Worm (Caenorhabditis elegans) whole organism, L1 larva: ENCODE measurements around the gene C28A5.6.

Experiments
- C16A3.4 ChIP-seq: fragments of 150-350 bp; optimal IDR thresholded peaks from 2 replicates; lab custom pipeline; 2014; ENCODE audit warnings: missing biosample characterization, missing genetic modification characterization
- aha-1 ChIP-seq: fragments of 150-350 bp; optimal IDR thresholded peaks from 2 replicates; lab custom pipeline; 2014; ENCODE audit warnings: missing biosample characterization, missing genetic modification characterization
- alr-1 ChIP-seq: fragments of 200-800 bp; sonication (Bioruptor generic); optimal IDR thresholded peaks from 2 replicates; lab custom pipeline; 2018; ENCODE audit warnings: borderline replicate concordance, mild to moderate bottlenecking, missing genetic modification characterization, missing compliant biosample characterization
- aly-2 ChIP-seq: fragments of 150-350 bp; optimal IDR thresholded peaks from 2 replicates; lab custom pipeline; 2014; ENCODE audit warnings: missing biosample characterization, missing genetic modification characterization
- ama-1 ChIP-seq: fragments of 150-350 bp; optimal IDR thresholded peaks from 2 replicates; lab custom pipeline; 2014
- blmp-1 ChIP-seq: fragments of 150-350 bp; optimal IDR thresholded peaks from 2 replicates; lab custom pipeline; 2014; ENCODE audit warnings: missing biosample characterization, missing genetic modification characterization
- ceh-82 ChIP-seq, 3 experiments: fragments of 150-350 bp in 1 of 3; sonication (generic microtip) in 2 of 3; optimal IDR thresholded peaks; 2 replicates each; lab custom pipeline; 2014 to 2017; ENCODE audit warnings: missing biosample characterization in 3 of 3, missing genetic modification characterization in 3 of 3
- ceh-90 ChIP-seq: sonication (generic microtip); optimal IDR thresholded peaks from 2 replicates; lab custom pipeline; 2016; ENCODE audit warnings: missing genetic modification characterization, missing compliant biosample characterization
- dsc-1 ChIP-seq: sonication (generic microtip); optimal IDR thresholded peaks from 2 replicates; lab custom pipeline; 2016; ENCODE audit warnings: mild to moderate bottlenecking, missing genetic modification characterization, missing compliant biosample characterization
- efl-1 ChIP-seq, 4 experiments: fragments of 150-350 bp; optimal IDR thresholded peaks in 3 of 4; peaks in 1 of 4; 1 replicate in 1 of 4; 2 replicates in 3 of 4; lab custom pipeline; 2014; ENCODE audit warnings: missing biosample characterization in 2 of 4, missing genetic modification characterization in 2 of 4, missing genetic modification reagents in 2 of 4
- efl-3 ChIP-seq: fragments of 200-800 bp; sonication (Bioruptor generic); optimal IDR thresholded peaks from 2 replicates; lab custom pipeline; 2018; ENCODE audit warnings: mild to moderate bottlenecking, missing genetic modification characterization, missing compliant biosample characterization
- egl-27 ChIP-seq, 2 experiments: fragments of 150-350 bp in 1 of 2; sonication (generic microtip); optimal IDR thresholded peaks; 3 replicates each; lab custom pipeline; 2017 to 2018; ENCODE audit warnings: missing biosample characterization in 2 of 2, missing genetic modification characterization in 2 of 2, missing genetic modification reagents in 2 of 2
- fkh-4 ChIP-seq: sonication (generic microtip); optimal IDR thresholded peaks from 2 replicates; lab custom pipeline; 2016; ENCODE audit warnings: missing compliant biosample characterization, missing genetic modification characterization, borderline replicate concordance
- fos-1 ChIP-seq: fragments of 150-350 bp; optimal IDR thresholded peaks from 2 replicates; lab custom pipeline; 2014; ENCODE audit warnings: missing biosample characterization, missing genetic modification characterization
- grh-1 ChIP-seq: fragments of 200-800 bp; sonication (Bioruptor generic); IDR thresholded peaks from 2 replicates; pipeline ENCODE4 v1.3.6; 2022; ENCODE audit warnings: missing genetic modification reagents, missing genetic modification characterization, missing compliant biosample characterization
- hlh-17 ChIP-seq: fragments of 200-800 bp; sonication (Bioruptor generic); optimal IDR thresholded peaks from 2 replicates; lab custom pipeline; 2018; ENCODE audit warnings: missing genetic modification characterization, mild to moderate bottlenecking, missing compliant biosample characterization, moderate library complexity, borderline replicate concordance
- hlh-4 ChIP-seq: sonication (generic microtip); optimal IDR thresholded peaks from 2 replicates; lab custom pipeline; 2016; ENCODE audit warnings: mild to moderate bottlenecking, missing genetic modification characterization, missing compliant biosample characterization
- lin-13 ChIP-seq: fragments of 150-350 bp; optimal IDR thresholded peaks from 2 replicates; lab custom pipeline; 2014; ENCODE audit warnings: missing biosample characterization, missing genetic modification reagents, missing genetic modification characterization
- lin-14 ChIP-seq: fragments of 200-800 bp; sonication (Bioruptor generic); optimal IDR thresholded peaks from 2 replicates; lab custom pipeline; 2018; ENCODE audit warnings: mild to moderate bottlenecking, missing genetic modification characterization, moderate library complexity, missing compliant biosample characterization
- lin-15B ChIP-seq: fragments of 150-350 bp; sonication (generic microtip); optimal IDR thresholded peaks from 3 replicates; lab custom pipeline; 2014; ENCODE audit warnings: missing biosample characterization, missing genetic modification characterization
- lin-39 ChIP-seq: fragments of 150-350 bp; optimal IDR thresholded peaks from 2 replicates; lab custom pipeline; 2014; ENCODE audit warnings: missing biosample characterization, missing genetic modification reagents, missing genetic modification characterization
- lsy-2 ChIP-seq, 2 experiments: fragments of 150-350 bp; optimal IDR thresholded peaks; 2 replicates each; lab custom pipeline; 2014; ENCODE audit warnings: missing biosample characterization in 2 of 2, missing genetic modification characterization in 2 of 2
- mdl-1 ChIP-seq, 2 experiments: fragments of 150-350 bp; optimal IDR thresholded peaks; 2 replicates each; lab custom pipeline; 2014 to 2017; ENCODE audit warnings: missing biosample characterization in 2 of 2, missing genetic modification characterization in 2 of 2, inconsistent platforms in 1 of 2
- mep-1 ChIP-seq: fragments of 150-350 bp; optimal IDR thresholded peaks from 2 replicates; lab custom pipeline; 2014; ENCODE audit warnings: missing biosample characterization, missing genetic modification characterization
- nhr-11 ChIP-seq: fragments of 150-350 bp; optimal IDR thresholded peaks from 2 replicates; lab custom pipeline; 2014; ENCODE audit warnings: missing biosample characterization, missing genetic modification characterization
- nhr-12 ChIP-seq: sonication (generic microtip); optimal IDR thresholded peaks from 2 replicates; lab custom pipeline; 2017; ENCODE audit warnings: missing biosample characterization, missing genetic modification characterization
- nhr-19 ChIP-seq: fragments of 200-800 bp; sonication (Bioruptor generic); conservative IDR thresholded peaks from 2 replicates; pipeline ENCODE4 v1.3.6; 2022; ENCODE audit warnings: missing genetic modification characterization, missing compliant biosample characterization
- nhr-237 ChIP-seq: fragments of 150-350 bp; optimal IDR thresholded peaks from 2 replicates; lab custom pipeline; 2014; ENCODE audit warnings: missing biosample characterization, missing genetic modification characterization
- nhr-28 ChIP-seq: fragments of 150-350 bp; optimal IDR thresholded peaks from 2 replicates; lab custom pipeline; 2014; ENCODE audit warnings: missing biosample characterization, missing genetic modification characterization
- nhr-47 ChIP-seq: sonication (generic microtip); optimal IDR thresholded peaks from 2 replicates; lab custom pipeline; 2016; ENCODE audit warnings: mild to moderate bottlenecking, missing genetic modification characterization, moderate library complexity, missing compliant biosample characterization
- nhr-77 ChIP-seq: fragments of 150-350 bp; optimal IDR thresholded peaks from 2 replicates; lab custom pipeline; 2014; ENCODE audit warnings: missing biosample characterization, missing genetic modification characterization
- nhr-85 ChIP-seq: sonication (generic microtip); peaks from one replicate; lab custom pipeline; 2016; ENCODE audit warnings: missing genetic modification characterization, inconsistent platforms, missing compliant biosample characterization
- pag-3 ChIP-seq: sonication (generic microtip); optimal IDR thresholded peaks from 2 replicates; lab custom pipeline; 2017; ENCODE audit warnings: missing genetic modification characterization, mild to moderate bottlenecking, missing compliant biosample characterization, antibody characterized with exemption, borderline replicate concordance; ENCODE audit not compliant: insufficient read depth
- pax-3 ChIP-seq: fragments of 200-800 bp; sonication (Bioruptor generic); optimal IDR thresholded peaks from 2 replicates; lab custom pipeline; 2018; ENCODE audit warnings: mild to moderate bottlenecking, missing genetic modification characterization, moderate library complexity, missing compliant biosample characterization
- pqm-1 ChIP-seq: sonication (generic microtip); optimal IDR thresholded peaks from 3 replicates; lab custom pipeline; 2017; ENCODE audit warnings: missing biosample characterization, missing genetic modification characterization
- rnt-1 ChIP-seq: sonication (generic microtip); optimal IDR thresholded peaks from 2 replicates; lab custom pipeline; 2016; ENCODE audit warnings: mild to moderate bottlenecking, missing genetic modification characterization, moderate library complexity, missing compliant biosample characterization
- skn-1 ChIP-seq: fragments of 150-350 bp; optimal IDR thresholded peaks from 2 replicates; lab custom pipeline; 2014; ENCODE audit warnings: missing biosample characterization, missing genetic modification characterization
- snpc-4 ChIP-seq: fragments of 150-350 bp; optimal IDR thresholded peaks from 2 replicates; lab custom pipeline; 2014; ENCODE audit warnings: missing biosample characterization, missing genetic modification characterization
- sptf-1 ChIP-seq: fragments of 150-350 bp; optimal IDR thresholded peaks from 2 replicates; lab custom pipeline; 2014; ENCODE audit warnings: missing biosample characterization, missing genetic modification characterization
- swsn-7 ChIP-seq: sonication (generic microtip); optimal IDR thresholded peaks from 2 replicates; lab custom pipeline; 2016; ENCODE audit warnings: missing genetic modification characterization, missing compliant biosample characterization
- tlp-1 ChIP-seq: fragments of 150-350 bp; optimal IDR thresholded peaks from 2 replicates; lab custom pipeline; 2014; ENCODE audit warnings: missing biosample characterization, missing genetic modification characterization
- unc-62 ChIP-seq: fragments of 150-350 bp; optimal IDR thresholded peaks from 2 replicates; lab custom pipeline; 2014; ENCODE audit warnings: missing biosample characterization, missing genetic modification reagents, missing genetic modification characterization
- unc-86 ChIP-seq: sonication (generic microtip); optimal IDR thresholded peaks from 2 replicates; lab custom pipeline; 2016; ENCODE audit warnings: missing genetic modification characterization, missing compliant biosample characterization
- unc-98 ChIP-seq: fragments of 200-800 bp; sonication (Bioruptor generic); IDR thresholded peaks from 2 replicates; pipeline ENCODE4 v1.3.6; 2022; ENCODE audit warnings: missing genetic modification characterization, missing compliant biosample characterization
- vab-15 ChIP-seq: sonication (generic microtip); optimal IDR thresholded peaks from 2 replicates; lab custom pipeline; 2017; ENCODE audit warnings: missing genotype, mild to moderate bottlenecking, missing genetic modification characterization, missing compliant biosample characterization
- zag-1 ChIP-seq: fragments of 150-350 bp; optimal IDR thresholded peaks from 2 replicates; lab custom pipeline; 2014; ENCODE audit warnings: missing biosample characterization, missing genetic modification characterization
- zip-4 ChIP-seq: fragments of 200-800 bp; sonication (Bioruptor generic); optimal IDR thresholded peaks from 2 replicates; lab custom pipeline; 2018; ENCODE audit warnings: mild to moderate bottlenecking, missing genetic modification characterization, moderate library complexity, missing compliant biosample characterization
- ztf-11 ChIP-seq, 2 experiments: sonication (generic microtip); optimal IDR thresholded peaks; 2 replicates each; lab custom pipeline; 2016 to 2017; ENCODE audit warnings: missing genetic modification characterization in 2 of 2, missing biosample characterization in 1 of 2, missing compliant biosample characterization in 1 of 2
- ztf-4 ChIP-seq: fragments of 150-350 bp; optimal IDR thresholded peaks from 2 replicates; lab custom pipeline; 2014; ENCODE audit warnings: missing biosample characterization, missing genetic modification characterization

The C28A5.6 gene

DNA sequence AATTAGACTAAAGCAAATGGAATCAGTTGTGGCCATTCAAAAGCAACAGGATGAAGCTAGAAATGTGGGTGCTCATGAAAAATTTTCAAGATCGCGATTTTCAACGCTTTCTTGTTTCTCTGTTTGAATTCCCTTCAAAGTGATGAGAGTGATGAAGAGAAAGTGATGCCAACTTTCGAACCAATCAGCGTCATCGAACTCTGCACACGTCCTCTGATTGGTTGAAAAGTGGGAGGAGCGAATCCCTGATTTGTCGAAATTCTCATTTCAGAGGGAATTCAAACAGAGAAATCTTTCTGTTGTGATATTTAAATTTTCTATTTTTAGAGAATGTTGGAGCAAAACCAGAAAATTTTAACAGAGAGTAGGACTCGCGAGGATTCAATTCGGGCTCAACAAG lies 47.2 kb downstream of the C28A5.6 start:
- TF ChIP-seq fkh-4 (tag; lab: Kevin White, UChicago) = no peak
- TF ChIP-seq efl-1 (optimal IDR thresholded peaks at IDR 0.05; lab: Kevin White, UChicago) = no peak
- peak in 1 of 2 experiments; percentile 36 for TF ChIP-seq efl-1 (GFP tag; optimal IDR thresholded peaks at IDR 0.05 in 1 of 2; lab: Kevin White, UChicago)
- TF ChIP-seq, all 84 proteins: peak for 1

DNA sequence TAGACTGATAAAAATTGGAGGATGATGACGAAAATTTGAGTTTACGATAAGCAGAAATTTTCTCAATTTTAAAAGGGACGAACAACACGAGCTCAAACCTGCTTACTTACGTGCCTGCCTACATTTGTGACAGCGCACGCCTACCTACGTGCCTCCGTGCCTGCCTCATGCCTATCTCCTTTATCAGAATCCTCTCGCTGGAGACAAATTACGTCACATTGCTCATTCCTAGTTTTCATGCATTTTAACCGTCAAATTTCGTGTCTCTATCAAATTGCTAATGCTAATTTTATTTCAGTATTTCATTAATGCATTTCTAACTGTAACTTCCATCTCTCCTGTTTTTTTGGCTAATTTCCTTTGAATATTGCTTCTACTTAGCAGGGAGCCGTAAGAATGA lies 48.0 kb downstream of the C28A5.6 start, which contains the start of gene pals-27:
pals-27 (plus strand) TSS at position 301 of the 400 bp plus-strand sequence.
- TF ChIP-seq lin-39 (tag; lab: Kevin White, UChicago) (no peak), nhr-19 (GFP tag; lab: Robert Waterston, UW) (no peak), pqm-1 (tag; lab: Kevin White, UChicago) (no peak), mep-1 (tag; lab: Kevin White, UChicago) (no peak), hlh-4 (tag; lab: Kevin White, UChicago) (no peak), rnt-1 (tag; lab: Kevin White, UChicago) (no peak), snpc-4 (no peak), zip-4 (GFP tag; lab: Kevin White, UChicago) (no peak), mdl-1 (tag; optimal IDR thresholded peaks at IDR 0.05; lab: Kevin White, UChicago) (no peak), pag-3 (tag; lab: Kevin White, UChicago) (no peak), aha-1 (no peak), grh-1 (GFP tag; lab: Robert Waterston, UW) (no peak), C16A3.4 (no peak), ceh-82 (tag; optimal IDR thresholded peaks at IDR 0.05; lab: Kevin White, UChicago) (no peak), lin-13 (GFP tag; lab: Kevin White, UChicago) (no peak), blmp-1 (tag; lab: Kevin White, UChicago) (no peak), nhr-11 (tag; lab: Kevin White, UChicago) (no peak)

DNA sequence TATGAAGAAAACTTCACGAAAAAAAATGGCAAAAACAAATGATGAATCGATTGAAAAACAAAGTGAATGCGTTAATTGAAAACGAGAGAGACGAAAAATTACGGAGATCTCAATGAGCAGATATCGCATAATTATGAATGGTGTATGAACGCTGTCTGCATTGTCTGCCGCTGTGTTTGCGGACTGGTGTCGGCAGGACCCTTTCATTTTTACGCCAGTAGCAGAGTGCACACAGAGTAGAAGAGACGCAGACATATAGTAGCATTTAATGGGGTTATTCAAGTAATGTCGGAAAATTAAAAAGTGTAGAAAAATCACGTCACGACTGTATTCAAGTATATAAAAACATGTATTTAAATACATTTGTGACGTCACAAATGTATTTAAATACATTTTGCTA lies 48.5 kb downstream of the C28A5.6 start:
- no peak for TF ChIP-seq skn-1 (tag; lab: Kevin White, UChicago)
- no peak for TF ChIP-seq ztf-4
- TF ChIP-seq unc-62 (GFP tag; lab: Kevin White, UChicago) = no peak
- TF ChIP-seq ceh-90 = no peak
- TF ChIP-seq lin-14 (GFP tag; lab: Kevin White, UChicago) = no peak
- TF ChIP-seq nhr-12 (tag; lab: Kevin White, UChicago) = no peak
- TF ChIP-seq aly-2 (tag; lab: Kevin White, UChicago) = no peak
- no peak for TF ChIP-seq alr-1
- TF ChIP-seq tlp-1 (tag; lab: Kevin White, UChicago) = no peak
- TF ChIP-seq snpc-4 = no peak
- no peak for TF ChIP-seq nhr-77 (tag; lab: Kevin White, UChicago)
- TF ChIP-seq ama-1 = no peak
- TF ChIP-seq dsc-1 = no peak
- peak; percentile 42 for TF ChIP-seq rnt-1 (tag; lab: Kevin White, UChicago)
- TF ChIP-seq unc-86 (tag; lab: Kevin White, UChicago) = no peak
- no peak for TF ChIP-seq unc-98 (GFP tag; lab: Robert Waterston, UW)
- TF ChIP-seq nhr-237 (tag; lab: Kevin White, UChicago) = no peak
- TF ChIP-seq hlh-17 = no peak
- no peak for TF ChIP-seq lin-15B (tag; lab: Kevin White, UChicago)
- TF ChIP-seq fos-1 (tag; lab: Kevin White, UChicago) = no peak
- TF ChIP-seq nhr-19 (GFP tag; lab: Robert Waterston, UW) = peak; percentile 9; the same call in 1 of the 2 replicates
- TF ChIP-seq nhr-85 (tag; lab: Kevin White, UChicago) = no peak
- peak in 1 of 2 experiments; percentile 54 for TF ChIP-seq lsy-2 (tag; optimal IDR thresholded peaks at IDR 0.05; lab: Kevin White, UChicago)
- no peak for TF ChIP-seq nhr-28 (tag; lab: Kevin White, UChicago)
- TF ChIP-seq efl-3 (GFP tag; lab: Kevin White, UChicago) = no peak
- TF ChIP-seq zag-1 = no peak
- no peak for TF ChIP-seq zip-4 (GFP tag; lab: Kevin White, UChicago)
- no peak for TF ChIP-seq mdl-1 (tag; optimal IDR thresholded peaks at IDR 0.05; lab: Kevin White, UChicago)
- TF ChIP-seq grh-1 (GFP tag; lab: Robert Waterston, UW) = no peak
- peak; percentile 13 for TF ChIP-seq swsn-7 (tag; lab: Kevin White, UChicago)
- TF ChIP-seq nhr-47 (tag; lab: Kevin White, UChicago) = no peak
- no peak for TF ChIP-seq egl-27 (tag; optimal IDR thresholded peaks at IDR 0.05; lab: Kevin White, UChicago)
- no peak for TF ChIP-seq sptf-1 (tag; lab: Kevin White, UChicago)
- no peak for TF ChIP-seq pax-3
- no peak for TF ChIP-seq vab-15 (tag; lab: Kevin White, UChicago)
- no peak for TF ChIP-seq ztf-11 (tag; optimal IDR thresholded peaks at IDR 0.05; lab: Kevin White, UChicago)
- TF ChIP-seq aha-1 = no peak
